Worm (Caenorhabditis elegans): Measurements from ENCODE around the gene C03C10.5.

DNA sequence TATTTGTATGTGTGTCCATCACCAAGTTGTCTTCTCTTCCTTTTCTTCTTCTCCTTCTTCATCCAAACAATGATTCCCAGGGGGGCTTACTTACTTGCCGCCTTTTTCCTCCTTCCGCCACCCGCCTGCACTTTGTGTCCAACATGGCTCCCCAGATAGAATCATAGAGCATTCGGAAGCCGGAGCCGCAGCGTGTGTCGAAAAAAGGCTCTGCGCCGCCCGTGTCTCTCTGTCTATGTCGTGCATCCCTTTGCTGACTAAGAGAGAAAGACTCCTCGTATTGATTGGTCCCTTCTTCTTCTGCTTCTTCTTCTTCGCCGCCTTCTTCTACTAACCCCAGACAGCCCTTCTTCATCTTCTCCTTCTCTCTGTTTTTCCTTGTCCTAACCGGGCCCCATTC lies 28.2 kb downstream of the C03C10.5 start:
- TF ChIP-seq R02D3.7 (tag; optimal IDR thresholded peaks at IDR 0.05) = no peak
- peak in 1 of 2 experiments; percentile 5 for TF ChIP-seq mdl-1 (tag; optimal IDR thresholded peaks at IDR 0.05)
- no peak for TF ChIP-seq nhr-10 (tag; optimal IDR thresholded peaks at IDR 0.05)
- no peak for TF ChIP-seq nhr-237 (tag; optimal IDR thresholded peaks at IDR 0.05)
- TF ChIP-seq ama-1 (optimal IDR thresholded peaks at IDR 0.05) = no peak
- peak; percentile 21 for TF ChIP-seq lin-11 (tag; optimal IDR thresholded peaks at IDR 0.05)
- TF ChIP-seq zag-1 (tag; optimal IDR thresholded peaks at IDR 0.05) = peak; percentile 85
- TF ChIP-seq nhr-11 (tag; optimal IDR thresholded peaks at IDR 0.05) = no peak
- peak; percentile 1 for TF ChIP-seq egl-27 (tag; optimal IDR thresholded peaks at IDR 0.05)
- TF ChIP-seq ztf-4 (tag; optimal IDR thresholded peaks at IDR 0.05) = no peak

Data from whole organism, L2 larva.